Fruit fly (Drosophila melanogaster) whole organism, wandering third instar larva: ENCODE measurements around the gene CG14546.

Source experiments
- Dfd ChIP-seq: fragments of >200 bp; optimal IDR thresholded peaks from 2 replicates; lab custom pipeline; 2017; ENCODE audit warnings: missing biosample characterization, missing genetic modification characterization
- Hr83 ChIP-seq: fragments of 200-300 bp; sonication (Bioruptor generic); optimal IDR thresholded peaks from 2 replicates; lab custom pipeline; 2016; ENCODE audit warnings: missing biosample characterization, mild to moderate bottlenecking, missing genetic modification characterization, moderate library complexity; ENCODE audit not compliant: poor library complexity, severe bottlenecking
- Mio ChIP-seq: sonication (Bioruptor generic); optimal IDR thresholded peaks from 2 replicates; lab custom pipeline; 2016; ENCODE audit warnings: missing biosample characterization, missing genetic modification characterization
- Vsx2 ChIP-seq: fragments of 200-300, 225-300 bp; sonication (Bioruptor generic); optimal IDR thresholded peaks from 2 replicates; lab custom pipeline; 2018; ENCODE audit warnings: missing biosample characterization, missing genetic modification characterization; ENCODE audit not compliant: partially characterized antibody
- ey ChIP-seq: fragments of 200-800 bp; sonication (Bioruptor generic); optimal IDR thresholded peaks from 2 replicates; lab custom pipeline; 2016; ENCODE audit warnings: missing biosample characterization, missing genetic modification characterization
- h ChIP-seq: fragments of 200-800 bp; sonication (Bioruptor generic); optimal IDR thresholded peaks from 3 replicates; lab custom pipeline; 2016; ENCODE audit warnings: missing biosample characterization, mild to moderate bottlenecking, missing genetic modification characterization
- psq ChIP-seq: fragments of 200-800 bp; sonication (Bioruptor generic); optimal IDR thresholded peaks from 3 replicates; lab custom pipeline; 2017; ENCODE audit warnings: missing biosample characterization, mild to moderate bottlenecking, missing genetic modification characterization, moderate library complexity
- tai ChIP-seq: sonication (Bioruptor generic); optimal IDR thresholded peaks from 2 replicates; lab custom pipeline; 2016; ENCODE audit warnings: missing biosample characterization, missing genetic modification characterization
- usp ChIP-seq: fragments of >200 bp; optimal IDR thresholded peaks from 2 replicates; lab custom pipeline; 2017; ENCODE audit warnings: missing biosample characterization, missing genetic modification characterization

DNA sequence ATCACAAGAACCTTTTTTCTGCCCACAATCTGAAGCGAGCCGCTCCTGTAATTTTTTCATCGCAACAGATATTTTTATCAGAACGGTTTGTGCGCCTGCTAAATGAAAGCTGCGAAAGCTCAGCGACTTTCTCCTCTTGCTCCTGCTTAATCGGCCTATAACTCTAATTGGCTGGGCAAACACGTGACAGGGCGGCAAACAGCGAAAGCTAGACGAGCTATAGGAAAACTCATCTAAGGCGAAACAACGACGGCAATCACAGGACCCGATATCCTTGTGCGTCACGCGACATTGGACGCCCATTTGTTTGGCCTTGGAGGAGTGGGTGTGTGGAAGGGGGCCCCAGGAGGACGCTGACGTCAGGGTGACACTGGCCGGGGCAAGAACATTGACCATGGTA, 44.5 kb upstream of the CG14546 start:
- no peak for TF ChIP-seq Hr83 (GFP tag; lab: Kevin White, UChicago)
- TF ChIP-seq psq (GFP tag; lab: Kevin White, UChicago) = no peak
- no peak for TF ChIP-seq tai (GFP tag; lab: Kevin White, UChicago)
- no peak for TF ChIP-seq ey (GFP tag; lab: Kevin White, UChicago)
- no peak for TF ChIP-seq h (GFP tag; lab: Kevin White, UChicago)
- no peak for TF ChIP-seq usp (GFP tag; lab: Kevin White, UChicago)
- no peak for TF ChIP-seq Dfd
- TF ChIP-seq Vsx2 (GFP tag; lab: Kevin White, UChicago) = no peak
- TF ChIP-seq Mio (GFP tag; lab: Kevin White, UChicago) = no peak
